Worm (Caenorhabditis elegans) whole organism, L1 larva: ENCODE results near the gene T07A5.7.

Source experiments
- ceh-82 ChIP-seq, 3 experiments: fragments of 150-350 bp in 1 of 3; sonication (generic microtip) in 2 of 3; optimal IDR thresholded peaks; 2 replicates each; lab custom pipeline; 2014 to 2017; ENCODE audit warnings: missing biosample characterization in 3 of 3, missing genetic modification characterization in 3 of 3
- ceh-90 ChIP-seq: sonication (generic microtip); optimal IDR thresholded peaks from 2 replicates; lab custom pipeline; 2016; ENCODE audit warnings: missing genetic modification characterization, missing compliant biosample characterization
- elt-2 ChIP-seq: sonication (generic microtip); optimal IDR thresholded peaks from 2 replicates; lab custom pipeline; 2016; ENCODE audit warnings: missing genetic modification characterization, mild to moderate bottlenecking, inconsistent platforms, missing compliant biosample characterization, missing genetic modification reagents
- jun-1 ChIP-seq: fragments of 150-350 bp; optimal IDR thresholded peaks from 2 replicates; lab custom pipeline; 2014; ENCODE audit warnings: missing biosample characterization, missing genetic modification reagents, missing genetic modification characterization
- lsy-2 ChIP-seq, 2 experiments: fragments of 150-350 bp; optimal IDR thresholded peaks; 2 replicates each; lab custom pipeline; 2014; ENCODE audit warnings: missing biosample characterization in 2 of 2, missing genetic modification characterization in 2 of 2
- mep-1 ChIP-seq: fragments of 150-350 bp; optimal IDR thresholded peaks from 2 replicates; lab custom pipeline; 2014; ENCODE audit warnings: missing biosample characterization, missing genetic modification characterization
- nhr-77 ChIP-seq: fragments of 150-350 bp; optimal IDR thresholded peaks from 2 replicates; lab custom pipeline; 2014; ENCODE audit warnings: missing biosample characterization, missing genetic modification characterization
- snpc-4 ChIP-seq: fragments of 150-350 bp; optimal IDR thresholded peaks from 2 replicates; lab custom pipeline; 2014; ENCODE audit warnings: missing biosample characterization, missing genetic modification characterization
- unc-62 ChIP-seq: fragments of 150-350 bp; optimal IDR thresholded peaks from 2 replicates; lab custom pipeline; 2014; ENCODE audit warnings: missing biosample characterization, missing genetic modification reagents, missing genetic modification characterization
- zip-4 ChIP-seq: fragments of 200-800 bp; sonication (Bioruptor generic); optimal IDR thresholded peaks from 2 replicates; lab custom pipeline; 2018; ENCODE audit warnings: mild to moderate bottlenecking, missing genetic modification characterization, moderate library complexity, missing compliant biosample characterization

DNA sequence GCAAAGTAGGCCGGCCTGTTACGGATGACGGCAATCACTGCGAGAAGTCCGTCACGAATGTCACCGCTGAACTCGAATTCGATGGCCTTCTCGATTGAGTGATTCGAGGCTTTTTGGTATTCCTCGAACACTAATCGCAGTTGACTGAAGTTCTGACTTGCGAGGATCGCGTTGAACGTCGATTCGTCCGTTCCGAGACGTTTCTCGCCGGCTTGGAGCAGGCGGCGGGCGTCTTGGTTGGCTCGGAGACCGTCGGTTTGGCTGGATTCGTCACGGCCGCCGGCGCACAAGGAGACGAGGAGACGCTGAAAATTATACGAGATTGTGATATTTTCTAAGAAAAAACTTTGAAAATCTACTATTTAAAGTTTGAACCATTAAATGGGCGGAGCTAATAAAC, 15.4 kb upstream of the T07A5.7 start:
- TF ChIP-seq zip-4 (GFP tag; lab: Kevin White, UChicago), result no peak
- no peak for TF ChIP-seq ceh-82 (tag; optimal IDR thresholded peaks at IDR 0.05; lab: Kevin White, UChicago)
- no peak for TF ChIP-seq elt-2 (tag; lab: Kevin White, UChicago)
- TF ChIP-seq nhr-77, result no peak
- TF ChIP-seq mep-1 (tag; lab: Kevin White, UChicago), result no peak
- no peak for TF ChIP-seq ceh-90
- TF ChIP-seq unc-62, result no peak
- no peak for TF ChIP-seq snpc-4 (tag; lab: Kevin White, UChicago)
- no peak for TF ChIP-seq lsy-2 (tag; optimal IDR thresholded peaks at IDR 0.05; lab: Kevin White, UChicago)
- no peak for TF ChIP-seq jun-1 (tag; lab: Kevin White, UChicago)
